Fruit fly (Drosophila melanogaster) whole organism, prepupa: Measurements from ENCODE around the gene Tps1.

Experiments used
- Blimp-1 ChIP-seq: fragments of 200-800 bp; sonication (Bioruptor generic); optimal IDR thresholded peaks from 3 replicates; lab custom pipeline; 2017; ENCODE audit warnings: missing biosample characterization, missing genetic modification characterization, mild to moderate bottlenecking, moderate library complexity, missing genetic modification reagents
- CG10669 ChIP-seq: fragments of 200-800 bp; sonication (Bioruptor generic); optimal IDR thresholded peaks from 3 replicates; lab custom pipeline; 2018; ENCODE audit warnings: missing biosample characterization, mild to moderate bottlenecking, missing genetic modification characterization, moderate library complexity
- CG11294 ChIP-seq: fragments of 200-800 bp; sonication (Bioruptor generic); IDR thresholded peaks from 2 replicates; pipeline ENCODE4 v1.3.6; 2022; ENCODE audit warnings: missing biosample characterization, missing genetic modification characterization
- CG11762 ChIP-seq: fragments of 200-800 bp; sonication (Bioruptor generic); optimal IDR thresholded peaks from 3 replicates; lab custom pipeline; 2016; ENCODE audit warnings: missing biosample characterization, missing genetic modification characterization; ENCODE audit not compliant: insufficient read depth
- CG1621 ChIP-seq: fragments of 200-800 bp; sonication (Bioruptor generic); optimal IDR thresholded peaks from 3 replicates; lab custom pipeline; 2018; ENCODE audit warnings: missing biosample characterization, mild to moderate bottlenecking, missing genetic modification characterization
- CG16779 ChIP-seq: fragments of 200-800 bp; sonication (Bioruptor generic); optimal IDR thresholded peaks from 3 replicates; lab custom pipeline; 2017; ENCODE audit warnings: missing biosample characterization, mild to moderate bottlenecking, missing genetic modification characterization
- CG3032 ChIP-seq: fragments of 200-800 bp; optimal IDR thresholded peaks from 2 replicates; lab custom pipeline; 2019; ENCODE audit warnings: missing biosample characterization, mild to moderate bottlenecking, missing genetic modification characterization, moderate library complexity
- CG31627 ChIP-seq: fragments of 200-800 bp; sonication (Bioruptor generic); optimal IDR thresholded peaks from 3 replicates; lab custom pipeline; 2016; ENCODE audit warnings: missing biosample characterization, missing genetic modification characterization
- CG32006 ChIP-seq: fragments of 200-800 bp; sonication (Bioruptor generic); optimal IDR thresholded peaks from 3 replicates; lab custom pipeline; 2017; ENCODE audit warnings: missing biosample characterization, mild to moderate bottlenecking, missing genetic modification characterization
- CG3919 ChIP-seq: fragments of 200-800 bp; sonication (Bioruptor generic); optimal IDR thresholded peaks from 3 replicates; lab custom pipeline; 2016; ENCODE audit warnings: missing biosample characterization, missing genetic modification characterization
- CG4318 ChIP-seq: fragments of 200-800 bp; sonication (Bioruptor generic); optimal IDR thresholded peaks from 3 replicates; lab custom pipeline; 2017; ENCODE audit warnings: missing biosample characterization, mild to moderate bottlenecking, missing genetic modification characterization
- CG6163 ChIP-seq: fragments of 200-800 bp; sonication (Bioruptor generic); IDR thresholded peaks from 3 replicates; pipeline ENCODE4 v1.3.6; 2022; ENCODE audit warnings: missing biosample characterization, missing genetic modification characterization
- CG6276 ChIP-seq: fragments of 200-800 bp; sonication (Bioruptor generic); optimal IDR thresholded peaks from 2 replicates; lab custom pipeline; 2017; ENCODE audit warnings: missing biosample characterization, mild to moderate bottlenecking, missing genetic modification characterization
- CG6792 ChIP-seq: fragments of 200-800 bp; sonication (Bioruptor generic); optimal IDR thresholded peaks from 3 replicates; lab custom pipeline; 2016; ENCODE audit warnings: missing biosample characterization, missing genetic modification characterization
- CG6808 ChIP-seq: fragments of 200-800 bp; sonication (Bioruptor generic); optimal IDR thresholded peaks from 3 replicates; lab custom pipeline; 2017; ENCODE audit warnings: missing biosample characterization, missing genetic modification characterization, mild to moderate bottlenecking, moderate library complexity, missing genetic modification reagents
- CG8119 ChIP-seq: fragments of 200-800 bp; sonication (Bioruptor generic); IDR thresholded peaks from 3 replicates; pipeline ENCODE4 v1.3.6; 2022; ENCODE audit warnings: missing biosample characterization, missing genetic modification characterization
- CG8319 ChIP-seq: fragments of 200-800 bp; sonication (Bioruptor generic); optimal IDR thresholded peaks from 3 replicates; lab custom pipeline; 2016; ENCODE audit warnings: missing biosample characterization, missing genetic modification characterization
- CG9139 ChIP-seq: fragments of 200-800 bp; sonication (Bioruptor generic); optimal IDR thresholded peaks from 3 replicates; lab custom pipeline; 2017; ENCODE audit warnings: missing biosample characterization, mild to moderate bottlenecking, missing genetic modification characterization
- Eip78C ChIP-seq: fragments of 200-800 bp; sonication (Bioruptor generic); peaks from one replicate; lab custom pipeline; 2016; ENCODE audit warnings: missing biosample characterization, missing genetic modification characterization
- Eip93F ChIP-seq: fragments of 200-800 bp; sonication (Bioruptor generic); optimal IDR thresholded peaks from 2 replicates; lab custom pipeline; 2016; ENCODE audit warnings: missing biosample characterization, mild to moderate bottlenecking, missing genetic modification characterization
- Ets96B ChIP-seq: fragments of 200-800 bp; optimal IDR thresholded peaks from 2 replicates; lab custom pipeline; 2019; ENCODE audit warnings: missing biosample characterization, mild to moderate bottlenecking, missing genetic modification characterization, moderate library complexity
- Gug ChIP-seq: fragments of 200-800 bp; sonication (Bioruptor generic); IDR thresholded peaks from 2 replicates; pipeline ENCODE4 v1.3.6; 2022; ENCODE audit warnings: missing biosample characterization, missing genetic modification characterization
- Hr38 ChIP-seq: sonication (Bioruptor generic); optimal IDR thresholded peaks from 2 replicates; lab custom pipeline; 2016; ENCODE audit warnings: missing biosample characterization, missing genetic modification characterization
- Hr39 ChIP-seq: fragments of 200-800 bp; sonication (Bioruptor generic); optimal IDR thresholded peaks from 2 replicates; lab custom pipeline; 2016; ENCODE audit warnings: missing biosample characterization, missing genetic modification characterization
- Hr4 ChIP-seq: fragments of 200-800 bp; sonication (Bioruptor generic); optimal IDR thresholded peaks from 3 replicates; lab custom pipeline; 2016; ENCODE audit warnings: missing biosample characterization, missing genetic modification characterization
- Lpt ChIP-seq: fragments of 200-800 bp; sonication (Bioruptor generic); optimal IDR thresholded peaks from 3 replicates; lab custom pipeline; 2016; ENCODE audit warnings: missing biosample characterization, missing genetic modification characterization
- Met ChIP-seq: fragments of 200-800 bp; sonication (Bioruptor generic); optimal IDR thresholded peaks from 3 replicates; lab custom pipeline; 2016; ENCODE audit warnings: missing biosample characterization, missing genetic modification characterization
- Smox ChIP-seq: fragments of 200-800 bp; sonication (Bioruptor generic); optimal IDR thresholded peaks from 3 replicates; lab custom pipeline; 2016; ENCODE audit warnings: missing biosample characterization, missing genetic modification characterization
- Sox102F ChIP-seq: fragments of 200-800 bp; sonication (Bioruptor generic); optimal IDR thresholded peaks from 2 replicates; lab custom pipeline; 2016; ENCODE audit warnings: missing biosample characterization, mild to moderate bottlenecking, missing genetic modification characterization
- Sox14 ChIP-seq: fragments of 200-800 bp; sonication (Bioruptor generic); optimal IDR thresholded peaks from 3 replicates; lab custom pipeline; 2016; ENCODE audit warnings: missing biosample characterization, missing genetic modification characterization
- Sox15 ChIP-seq: fragments of 200-800 bp; sonication (Bioruptor generic); optimal IDR thresholded peaks from 3 replicates; lab custom pipeline; 2016; ENCODE audit warnings: missing biosample characterization, missing genetic modification characterization
- acj6 ChIP-seq: fragments of 200-800 bp; sonication (Bioruptor generic); optimal IDR thresholded peaks from 3 replicates; lab custom pipeline; 2016; ENCODE audit warnings: missing biosample characterization, missing genetic modification characterization
- dac ChIP-seq: fragments of 200-800 bp; sonication (Bioruptor generic); optimal IDR thresholded peaks from 2 replicates; lab custom pipeline; 2017; ENCODE audit warnings: missing biosample characterization, mild to moderate bottlenecking, missing genetic modification characterization
- eg ChIP-seq: fragments of 200-800 bp; sonication (Bioruptor generic); IDR thresholded peaks from 3 replicates; pipeline ENCODE4 v1.3.6; 2022; ENCODE audit warnings: missing biosample characterization, missing genetic modification characterization
- fd59A ChIP-seq: fragments of 200-800 bp; sonication (Bioruptor generic); optimal IDR thresholded peaks from 2 replicates; lab custom pipeline; 2017; ENCODE audit warnings: missing biosample characterization, mild to moderate bottlenecking, missing genetic modification characterization, missing genetic modification reagents
- fkh ChIP-seq: fragments of 200-800 bp; sonication (Bioruptor generic); optimal IDR thresholded peaks from 3 replicates; lab custom pipeline; 2017; ENCODE audit warnings: missing biosample characterization, mild to moderate bottlenecking, missing genetic modification characterization, moderate library complexity
- lz ChIP-seq: fragments of 200-800 bp; sonication (Bioruptor generic); optimal IDR thresholded peaks from 3 replicates; lab custom pipeline; 2016; ENCODE audit warnings: missing biosample characterization, missing genetic modification characterization
- pdm3 ChIP-seq: fragments of 200-800 bp; sonication (Bioruptor generic); optimal IDR thresholded peaks from 3 replicates; lab custom pipeline; 2016; ENCODE audit warnings: missing biosample characterization, missing genetic modification characterization
- salr ChIP-seq, 2 experiments: fragments of 200-800 bp; sonication (Bioruptor generic); optimal IDR thresholded peaks; 3 replicates each; lab custom pipeline; 2016 to 2018; ENCODE audit warnings: missing biosample characterization in 2 of 2, missing genetic modification characterization in 2 of 2, mild to moderate bottlenecking in 1 of 2
- spab ChIP-seq: fragments of 200-800 bp; sonication (Bioruptor generic); optimal IDR thresholded peaks from 2 replicates; lab custom pipeline; 2017; ENCODE audit warnings: missing biosample characterization, mild to moderate bottlenecking, missing genetic modification characterization, missing genetic modification reagents
- svp ChIP-seq: fragments of 200-800 bp; sonication (Bioruptor generic); peaks from one replicate; lab custom pipeline; 2016; ENCODE audit warnings: missing biosample characterization, missing genetic modification characterization
- topi ChIP-seq: fragments of 200-800 bp; sonication (Bioruptor generic); optimal IDR thresholded peaks from 3 replicates; lab custom pipeline; 2016; ENCODE audit warnings: missing biosample characterization, missing genetic modification characterization
- vri ChIP-seq: fragments of 200-800 bp; sonication (Bioruptor generic); optimal IDR thresholded peaks from 3 replicates; lab custom pipeline; 2016; ENCODE audit warnings: missing biosample characterization, mild to moderate bottlenecking, missing genetic modification characterization

Gene Tps1

dm6 chr2L:4350683-4351324 is 37.3 kb upstream of the Tps1 start (continued):
- TF ChIP-seq Met (GFP tag; lab: Kevin White, UChicago) = peak; percentile 53
- TF ChIP-seq Hr4 (GFP tag; lab: Kevin White, UChicago) = peak; percentile 25
- no peak for TF ChIP-seq fkh (GFP tag; lab: Kevin White, UChicago)
- TF ChIP-seq salr (GFP tag; optimal IDR thresholded peaks at IDR 0.05; lab: Kevin White, UChicago) = no peak
- no peak for TF ChIP-seq Gug (GFP tag; lab: Robert Waterston, UW)
- TF ChIP-seq Eip93F (GFP tag; lab: Kevin White, UChicago) = no peak
- TF ChIP-seq CG8119 (GFP tag; lab: Robert Waterston, UW) = 0 out of 3 replicates have a peak, but pooled peaks have one; percentile 27
- peak; percentile 23 for TF ChIP-seq Sox14 (GFP tag; lab: Kevin White, UChicago)
- TF ChIP-seq CG32006 (GFP tag; lab: Kevin White, UChicago) = peak; percentile 15
- TF ChIP-seq, all 60 proteins: peak for 39

- TF ChIP-seq CG3919 = no peak
- TF ChIP-seq CG6792 = no peak
These were observed 35.5 kb upstream of the Tps1 start, which contains the start of gene CG15429 for dm6 chr2L:4352675-4353074. Gene CG15429 (plus strand): TSS chr2L:4352975.

- TF ChIP-seq CG10669 (GFP tag; lab: Kevin White, UChicago) = no peak
- TF ChIP-seq Ets96B (tag; lab: Kevin White, UChicago) = no peak
- no peak for TF ChIP-seq CG1621 (tag; lab: Kevin White, UChicago)
- no peak for TF ChIP-seq CG16779 (tag; lab: Kevin White, UChicago)
- TF ChIP-seq Blimp-1 (GFP tag; lab: Kevin White, UChicago) = no peak
- no peak for TF ChIP-seq CG9139
- no peak for TF ChIP-seq dac
- no peak for TF ChIP-seq CG8319 (GFP tag; lab: Kevin White, UChicago)
- no peak for TF ChIP-seq CG8119 (GFP tag; lab: Robert Waterston, UW)
- no peak for TF ChIP-seq Eip93F (GFP tag; lab: Kevin White, UChicago)
- no peak for TF ChIP-seq CG6808 (GFP tag; lab: Kevin White, UChicago)
- TF ChIP-seq pdm3 = no peak
- no peak for TF ChIP-seq CG6163 (GFP tag; lab: Robert Waterston, UW)
- no peak for TF ChIP-seq svp (GFP tag; lab: Kevin White, UChicago)
- no peak for TF ChIP-seq acj6
- no peak for TF ChIP-seq Hr38 (GFP tag; lab: Kevin White, UChicago)
- TF ChIP-seq CG11762 (GFP tag; lab: Kevin White, UChicago) = no peak
- no peak for TF ChIP-seq CG3032 (tag; lab: Kevin White, UChicago)
- no peak for TF ChIP-seq Sox102F (GFP tag; lab: Kevin White, UChicago)
These were observed 33.1 kb upstream of the Tps1 start for dm6 chr2L:4355066-4355465.

- no peak for TF ChIP-seq salr (GFP tag; optimal IDR thresholded peaks at IDR 0.05; lab: Kevin White, UChicago)
- TF ChIP-seq pdm3 = peak; percentile 13
- TF ChIP-seq eg (GFP tag; lab: Robert Waterston, UW) = peak; percentile 74
- no peak for TF ChIP-seq CG31627 (GFP tag; lab: Kevin White, UChicago)
- no peak for TF ChIP-seq CG4318 (GFP tag; lab: Kevin White, UChicago)
- no peak for TF ChIP-seq topi (GFP tag; lab: Kevin White, UChicago)
- TF ChIP-seq CG1621 (tag; lab: Kevin White, UChicago) = no peak
- peak; percentile 32 for TF ChIP-seq Hr4 (GFP tag; lab: Kevin White, UChicago)
- peak; percentile 18 for TF ChIP-seq Lpt (GFP tag; lab: Kevin White, UChicago)
- TF ChIP-seq vri = no peak
- TF ChIP-seq fd59A (GFP tag; lab: Kevin White, UChicago) = no peak
- peak; percentile 58 for TF ChIP-seq CG32006 (GFP tag; lab: Kevin White, UChicago)
- TF ChIP-seq lz (GFP tag; lab: Kevin White, UChicago) = no peak
- no peak for TF ChIP-seq CG8319 (GFP tag; lab: Kevin White, UChicago)
- TF ChIP-seq Sox15 (GFP tag; lab: Kevin White, UChicago) = no peak
- peak; percentile 24 for TF ChIP-seq CG16779 (tag; lab: Kevin White, UChicago)
- no peak for TF ChIP-seq fkh (GFP tag; lab: Kevin White, UChicago)
- TF ChIP-seq Smox = no peak
- TF ChIP-seq CG10669 (GFP tag; lab: Kevin White, UChicago) = no peak
- no peak for TF ChIP-seq CG9139
- TF ChIP-seq Eip78C = peak; percentile 77
- TF ChIP-seq CG8119 (GFP tag; lab: Robert Waterston, UW) = peak; percentile 76
- no peak for TF ChIP-seq Hr39
- no peak for TF ChIP-seq Sox102F (GFP tag; lab: Kevin White, UChicago)
- TF ChIP-seq Hr38 (GFP tag; lab: Kevin White, UChicago) = no peak
- TF ChIP-seq dac = no peak
- no peak for TF ChIP-seq Eip93F (GFP tag; lab: Kevin White, UChicago)
- TF ChIP-seq spab (GFP tag; lab: Kevin White, UChicago) = no peak
- peak; percentile 51 for TF ChIP-seq CG6276 (GFP tag; lab: Kevin White, UChicago)
- no peak for TF ChIP-seq CG11294 (GFP tag; lab: Robert Waterston, UW)
- no peak for TF ChIP-seq svp (GFP tag; lab: Kevin White, UChicago)
- TF ChIP-seq CG6808 (GFP tag; lab: Kevin White, UChicago) = no peak
These were observed 29.0 kb upstream of the Tps1 start for dm6 chr2L:4359156-4359555.
